Fruit fly (Drosophila melanogaster): ENCODE data around the gene Hira.
A peak's percentile ranks its signal among the peaks of the same experiment; 100 is the strongest.

Hira gene

dm6 chrX:7690683-7691082 is 31.2 kb upstream of the Hira start (continued):
- TF ChIP-seq maf-S (GFP tag; optimal IDR thresholded peaks at IDR 0.05) (no peak), wor (GFP tag; IDR thresholded peaks at IDR 0.05) (no peak), tup (GFP tag; optimal IDR thresholded peaks at IDR 0.05) (no peak), CG8290 (GFP tag; optimal IDR thresholded peaks at IDR 0.05) (no peak), CG8290 (tag; optimal IDR thresholded peaks at IDR 0.05) (peak in 1 of 2 experiments; percentile 45), NfI (GFP tag; optimal IDR thresholded peaks at IDR 0.05) (peak; percentile 21), insv (GFP tag; optimal IDR thresholded peaks at IDR 0.05) (peak in 1 of 2 experiments; percentile 24), CG14860 (GFP tag; IDR thresholded peaks at IDR 0.05; ENCODE audit: partially characterized antibody) (no peak), Sox100B (GFP tag; optimal IDR thresholded peaks at IDR 0.05) (peak; percentile 22), CG14014 (GFP tag; IDR thresholded peaks at IDR 0.05) (peak; percentile 53; the same call in 1 of the 2 replicates), CG5180 (GFP tag; optimal IDR thresholded peaks at IDR 0.05) (peak; percentile 73), amos (GFP tag; IDR thresholded peaks at IDR 0.05; ENCODE audit: partially characterized antibody) (no peak), CG18262 (tag; optimal IDR thresholded peaks at IDR 0.05) (peak; percentile 17), CG12236 (GFP tag; optimal IDR thresholded peaks at IDR 0.05) (peak; percentile 23), tx (GFP tag; optimal IDR thresholded peaks at IDR 0.05) (no peak), lab (GFP tag; optimal IDR thresholded peaks at IDR 0.05) (peak; percentile 79)

dm6 chrX:7691221-7691914 is 30.6 kb upstream of the Hira start:
- 0 out of 3 replicates have a peak, but pooled peaks have one; percentile 8 for TF ChIP-seq otp (GFP tag; IDR thresholded peaks at IDR 0.05)
- no peak for TF ChIP-seq ash1 (GFP tag; optimal IDR thresholded peaks at IDR 0.05)
- no peak for TF ChIP-seq pb (GFP tag; optimal IDR thresholded peaks at IDR 0.05)
- TF ChIP-seq unc-4 (GFP tag; IDR thresholded peaks at IDR 0.05; ENCODE audit: partially characterized antibody): no peak
- no peak for TF ChIP-seq Doc3 (GFP tag; IDR thresholded peaks at IDR 0.05; ENCODE audit: partially characterized antibody)
- peak; percentile 79 for TF ChIP-seq CG9932 (GFP tag; IDR thresholded peaks at IDR 0.05)
- TF ChIP-seq CG2875 (GFP tag; optimal IDR thresholded peaks at IDR 0.05): no peak
- no peak for TF ChIP-seq CG10267 (tag; optimal IDR thresholded peaks at IDR 0.05)
- TF ChIP-seq Doc2 (GFP tag; IDR thresholded peaks at IDR 0.05): no peak
- TF ChIP-seq Mrtf (GFP tag; IDR thresholded peaks at IDR 0.05): 0 out of 3 replicates have a peak, but pooled peaks have one; percentile 25
- no peak for TF ChIP-seq dimm (GFP tag; IDR thresholded peaks at IDR 0.05)
- TF ChIP-seq CG6689 (GFP tag; IDR thresholded peaks at IDR 0.05): no peak; the same call in 1 of the 2 replicates
- TF ChIP-seq dmrt99B (tag; optimal IDR thresholded peaks at IDR 0.05): peak; percentile 7
- peak; percentile 81 for TF ChIP-seq CG32532 (GFP tag; IDR thresholded peaks at IDR 0.05)
- TF ChIP-seq CG4404 (GFP tag; IDR thresholded peaks at IDR 0.05): no peak; the same call in 1 of the 2 replicates
- TF ChIP-seq dpn (GFP tag; optimal IDR thresholded peaks at IDR 0.05): no peak
- TF ChIP-seq CG14050 (GFP tag; IDR thresholded peaks at IDR 0.05): no peak; the same call in 2 of the 3 replicates
- TF ChIP-seq Spps (tag; optimal IDR thresholded peaks at IDR 0.05): no peak
- no peak for TF ChIP-seq CG13624 (GFP tag; optimal IDR thresholded peaks at IDR 0.05)
- TF ChIP-seq lbe (GFP tag; optimal IDR thresholded peaks at IDR 0.05): no peak
- TF ChIP-seq Ssrp (tag; optimal IDR thresholded peaks at IDR 0.05): no peak
- no peak for TF ChIP-seq twi (tag; optimal IDR thresholded peaks at IDR 0.05)
- TF ChIP-seq lmd (GFP tag; IDR thresholded peaks at IDR 0.05): peak; percentile 58; the same call in 1 of the 2 replicates
- no peak for TF ChIP-seq CG15696 (tag; optimal IDR thresholded peaks at IDR 0.05)
- TF ChIP-seq toy (GFP tag; IDR thresholded peaks at IDR 0.05): no peak
- TF ChIP-seq chm (GFP tag; IDR thresholded peaks at IDR 0.05): no peak
- TF ChIP-seq vfl (GFP tag; optimal IDR thresholded peaks at IDR 0.05): no peak
- TF ChIP-seq pita (GFP tag; optimal IDR thresholded peaks at IDR 0.05): no peak
- no peak for TF ChIP-seq h (optimal IDR thresholded peaks at IDR 0.05)
- no peak for TF ChIP-seq HLH54F (GFP tag; optimal IDR thresholded peaks at IDR 0.05)
- TF ChIP-seq CG32772 (GFP tag; IDR thresholded peaks at IDR 0.05): 0 out of 2 replicates have a peak, but pooled peaks have one; percentile 15
- TF ChIP-seq CG3838 (GFP tag; optimal IDR thresholded peaks at IDR 0.05): no peak
- TF ChIP-seq jumu (GFP tag; optimal IDR thresholded peaks at IDR 0.05): no peak
- TF ChIP-seq Optix (GFP tag; IDR thresholded peaks at IDR 0.05): no peak
